Worm (Caenorhabditis elegans) whole organism, L4 larva: ENCODE results near the gene atg-10.

Experiments
- F49E8.2 ChIP-seq: sonication (generic microtip); optimal IDR thresholded peaks from 2 replicates; lab custom pipeline; 2016; ENCODE audit warnings: missing compliant biosample characterization, mild to moderate bottlenecking, missing genetic modification characterization, borderline replicate concordance
- aly-2 ChIP-seq: sonication (generic microtip); optimal IDR thresholded peaks from 2 replicates; lab custom pipeline; 2018; ENCODE audit warnings: missing biosample characterization, missing genetic modification characterization
- ceh-44 ChIP-seq: fragments of 200-800 bp; sonication (Bioruptor generic); IDR thresholded peaks from 2 replicates; pipeline ENCODE4 v1.3.6; 2022; ENCODE audit warnings: missing genetic modification reagents, missing genetic modification characterization, missing compliant biosample characterization
- lin-13 ChIP-seq: fragments of 150-350 bp; optimal IDR thresholded peaks from 2 replicates; lab custom pipeline; 2014; ENCODE audit warnings: missing biosample characterization, missing genetic modification reagents, missing genetic modification characterization
- lin-15B ChIP-seq: fragments of 150-350 bp; sonication (generic microtip); optimal IDR thresholded peaks from 3 replicates; lab custom pipeline; 2014; ENCODE audit warnings: missing biosample characterization, missing genetic modification characterization
- nhr-25 ChIP-seq: sonication (generic microtip); optimal IDR thresholded peaks from 2 replicates; lab custom pipeline; 2017; ENCODE audit warnings: missing genetic modification characterization, mild to moderate bottlenecking, missing compliant biosample characterization, antibody characterized with exemption, moderate library complexity, borderline replicate concordance; ENCODE audit not compliant: insufficient read depth

DNA sequence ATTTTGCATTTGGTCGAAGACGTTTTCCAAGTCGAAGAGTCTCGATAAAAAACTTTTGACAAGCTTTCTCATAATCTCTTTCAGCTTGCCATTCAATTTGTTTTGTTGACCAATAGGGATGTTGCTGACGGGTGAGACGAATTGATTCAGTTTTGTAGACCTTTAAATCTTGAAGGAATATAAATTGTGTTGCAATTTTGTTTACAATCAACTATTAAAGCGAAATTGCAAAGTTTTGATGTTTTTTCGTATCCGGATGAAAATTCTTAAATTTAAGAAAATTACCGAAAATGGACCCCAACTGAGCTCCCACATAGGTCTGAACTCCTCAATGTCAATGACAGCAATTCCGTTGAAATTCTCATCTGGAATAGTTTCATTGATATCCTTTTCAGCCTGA is 42.8 kb upstream of the atg-10 start:
- TF ChIP-seq aly-2 (tag; lab: Kevin White, UChicago) = no peak
- no peak for TF ChIP-seq lin-15B (tag; lab: Kevin White, UChicago)
- no peak for TF ChIP-seq nhr-25
- no peak for TF ChIP-seq ceh-44 (GFP tag; lab: Robert Waterston, UW)
- no peak for TF ChIP-seq lin-13 (GFP tag; lab: Kevin White, UChicago)
- no peak for TF ChIP-seq F49E8.2 (tag; lab: Kevin White, UChicago)
